Fruit fly (Drosophila melanogaster) whole organism, prepupa: Measurements from ENCODE around the gene eco.
A peak's percentile ranks its signal among the peaks of the same experiment; 100 is the strongest.

Experiments
- Blimp-1 ChIP-seq: fragments of 200-800 bp; sonication (Bioruptor generic); optimal IDR thresholded peaks from 3 replicates; lab custom pipeline; 2017; ENCODE audit warnings: missing biosample characterization, missing genetic modification characterization, mild to moderate bottlenecking, moderate library complexity, missing genetic modification reagents
- CG10669 ChIP-seq: fragments of 200-800 bp; sonication (Bioruptor generic); optimal IDR thresholded peaks from 3 replicates; lab custom pipeline; 2018; ENCODE audit warnings: missing biosample characterization, mild to moderate bottlenecking, missing genetic modification characterization, moderate library complexity
- CG11762 ChIP-seq: fragments of 200-800 bp; sonication (Bioruptor generic); optimal IDR thresholded peaks from 3 replicates; lab custom pipeline; 2016; ENCODE audit warnings: missing biosample characterization, missing genetic modification characterization; ENCODE audit not compliant: insufficient read depth
- CG11902 ChIP-seq: fragments of 200-800 bp; sonication (Bioruptor generic); optimal IDR thresholded peaks from 3 replicates; lab custom pipeline; 2016; ENCODE audit warnings: missing biosample characterization, missing genetic modification characterization
- CG15336 ChIP-seq: fragments of 200-800 bp; sonication (Bioruptor generic); IDR thresholded peaks from 2 replicates; pipeline ENCODE4 v1.3.6; 2022; ENCODE audit warnings: missing biosample characterization, missing genetic modification characterization
- CG1621 ChIP-seq: fragments of 200-800 bp; sonication (Bioruptor generic); optimal IDR thresholded peaks from 3 replicates; lab custom pipeline; 2018; ENCODE audit warnings: missing biosample characterization, mild to moderate bottlenecking, missing genetic modification characterization
- CG16779 ChIP-seq: fragments of 200-800 bp; sonication (Bioruptor generic); optimal IDR thresholded peaks from 3 replicates; lab custom pipeline; 2017; ENCODE audit warnings: missing biosample characterization, mild to moderate bottlenecking, missing genetic modification characterization
- CG3032 ChIP-seq: fragments of 200-800 bp; optimal IDR thresholded peaks from 2 replicates; lab custom pipeline; 2019; ENCODE audit warnings: missing biosample characterization, mild to moderate bottlenecking, missing genetic modification characterization, moderate library complexity
- CG31627 ChIP-seq: fragments of 200-800 bp; sonication (Bioruptor generic); optimal IDR thresholded peaks from 3 replicates; lab custom pipeline; 2016; ENCODE audit warnings: missing biosample characterization, missing genetic modification characterization
- CG32006 ChIP-seq: fragments of 200-800 bp; sonication (Bioruptor generic); optimal IDR thresholded peaks from 3 replicates; lab custom pipeline; 2017; ENCODE audit warnings: missing biosample characterization, mild to moderate bottlenecking, missing genetic modification characterization
- CG34406 ChIP-seq: fragments of 200-800 bp; sonication (Bioruptor generic); optimal IDR thresholded peaks from 3 replicates; lab custom pipeline; 2016; ENCODE audit warnings: missing biosample characterization, missing genetic modification characterization
- CG3919 ChIP-seq: fragments of 200-800 bp; sonication (Bioruptor generic); optimal IDR thresholded peaks from 3 replicates; lab custom pipeline; 2016; ENCODE audit warnings: missing biosample characterization, missing genetic modification characterization
- CG6163 ChIP-seq: fragments of 200-800 bp; sonication (Bioruptor generic); IDR thresholded peaks from 3 replicates; pipeline ENCODE4 v1.3.6; 2022; ENCODE audit warnings: missing biosample characterization, missing genetic modification characterization
- CG6276 ChIP-seq: fragments of 200-800 bp; sonication (Bioruptor generic); optimal IDR thresholded peaks from 2 replicates; lab custom pipeline; 2017; ENCODE audit warnings: missing biosample characterization, mild to moderate bottlenecking, missing genetic modification characterization
- CG6792 ChIP-seq: fragments of 200-800 bp; sonication (Bioruptor generic); optimal IDR thresholded peaks from 3 replicates; lab custom pipeline; 2016; ENCODE audit warnings: missing biosample characterization, missing genetic modification characterization
- CG6808 ChIP-seq: fragments of 200-800 bp; sonication (Bioruptor generic); optimal IDR thresholded peaks from 3 replicates; lab custom pipeline; 2017; ENCODE audit warnings: missing biosample characterization, missing genetic modification characterization, mild to moderate bottlenecking, moderate library complexity, missing genetic modification reagents
- CG6854 ChIP-seq: fragments of 200-800 bp; sonication (Bioruptor generic); optimal IDR thresholded peaks from 2 replicates; lab custom pipeline; 2017; ENCODE audit warnings: missing biosample characterization, mild to moderate bottlenecking, missing genetic modification characterization
- CG7368 ChIP-seq: fragments of 200-800 bp; sonication (Bioruptor generic); optimal IDR thresholded peaks from 3 replicates; lab custom pipeline; 2016; ENCODE audit warnings: missing biosample characterization, missing genetic modification characterization
- CG8119 ChIP-seq: fragments of 200-800 bp; sonication (Bioruptor generic); IDR thresholded peaks from 3 replicates; pipeline ENCODE4 v1.3.6; 2022; ENCODE audit warnings: missing biosample characterization, missing genetic modification characterization
- CG8319 ChIP-seq: fragments of 200-800 bp; sonication (Bioruptor generic); optimal IDR thresholded peaks from 3 replicates; lab custom pipeline; 2016; ENCODE audit warnings: missing biosample characterization, missing genetic modification characterization
- CG8632 ChIP-seq: fragments of 200-800 bp; sonication (Bioruptor generic); optimal IDR thresholded peaks from 3 replicates; lab custom pipeline; 2016; ENCODE audit warnings: missing biosample characterization, missing genetic modification characterization
- CG9139 ChIP-seq: fragments of 200-800 bp; sonication (Bioruptor generic); optimal IDR thresholded peaks from 3 replicates; lab custom pipeline; 2017; ENCODE audit warnings: missing biosample characterization, mild to moderate bottlenecking, missing genetic modification characterization
- Eip75B ChIP-seq: fragments of 200-800 bp; sonication (Bioruptor generic); optimal IDR thresholded peaks from 3 replicates; lab custom pipeline; 2016; ENCODE audit warnings: missing biosample characterization, missing genetic modification characterization
- Eip78C ChIP-seq: fragments of 200-800 bp; sonication (Bioruptor generic); peaks from one replicate; lab custom pipeline; 2016; ENCODE audit warnings: missing biosample characterization, missing genetic modification characterization
- Eip93F ChIP-seq: fragments of 200-800 bp; sonication (Bioruptor generic); optimal IDR thresholded peaks from 2 replicates; lab custom pipeline; 2016; ENCODE audit warnings: missing biosample characterization, mild to moderate bottlenecking, missing genetic modification characterization
- Ets21C ChIP-seq: fragments of 200-800 bp; sonication (Bioruptor generic); optimal IDR thresholded peaks from 3 replicates; lab custom pipeline; 2016; ENCODE audit warnings: missing biosample characterization, missing genetic modification characterization
- Ets96B ChIP-seq: fragments of 200-800 bp; optimal IDR thresholded peaks from 2 replicates; lab custom pipeline; 2019; ENCODE audit warnings: missing biosample characterization, mild to moderate bottlenecking, missing genetic modification characterization, moderate library complexity
- Gug ChIP-seq: fragments of 200-800 bp; sonication (Bioruptor generic); IDR thresholded peaks from 2 replicates; pipeline ENCODE4 v1.3.6; 2022; ENCODE audit warnings: missing biosample characterization, missing genetic modification characterization
- Hr38 ChIP-seq: sonication (Bioruptor generic); optimal IDR thresholded peaks from 2 replicates; lab custom pipeline; 2016; ENCODE audit warnings: missing biosample characterization, missing genetic modification characterization
- Lpt ChIP-seq: fragments of 200-800 bp; sonication (Bioruptor generic); optimal IDR thresholded peaks from 3 replicates; lab custom pipeline; 2016; ENCODE audit warnings: missing biosample characterization, missing genetic modification characterization
- Sox14 ChIP-seq: fragments of 200-800 bp; sonication (Bioruptor generic); optimal IDR thresholded peaks from 3 replicates; lab custom pipeline; 2016; ENCODE audit warnings: missing biosample characterization, missing genetic modification characterization
- achi ChIP-seq: fragments of 200-800 bp; sonication (Bioruptor generic); optimal IDR thresholded peaks from 3 replicates; lab custom pipeline; 2016; ENCODE audit warnings: missing biosample characterization, missing genetic modification characterization
- cyc ChIP-seq: fragments of 200-800 bp; sonication (Bioruptor generic); optimal IDR thresholded peaks from 3 replicates; lab custom pipeline; 2016; ENCODE audit warnings: missing biosample characterization, missing genetic modification characterization
- dsx ChIP-seq: fragments of 200-800 bp; optimal IDR thresholded peaks from 3 replicates; lab custom pipeline; 2019; ENCODE audit warnings: missing biosample characterization, mild to moderate bottlenecking, missing genetic modification characterization, moderate library complexity; ENCODE audit not compliant: poor library complexity, severe bottlenecking
- eg ChIP-seq: fragments of 200-800 bp; sonication (Bioruptor generic); IDR thresholded peaks from 3 replicates; pipeline ENCODE4 v1.3.6; 2022; ENCODE audit warnings: missing biosample characterization, missing genetic modification characterization
- esn ChIP-seq: fragments of 200-800 bp; sonication (Bioruptor generic); optimal IDR thresholded peaks from 2 replicates; lab custom pipeline; 2016; ENCODE audit warnings: missing biosample characterization, mild to moderate bottlenecking, missing genetic modification characterization, moderate library complexity
- fd85E ChIP-seq: fragments of 200-800 bp; sonication (Bioruptor generic); optimal IDR thresholded peaks from 3 replicates; lab custom pipeline; 2016; ENCODE audit warnings: missing biosample characterization, missing genetic modification characterization
- fkh ChIP-seq: fragments of 200-800 bp; sonication (Bioruptor generic); optimal IDR thresholded peaks from 3 replicates; lab custom pipeline; 2017; ENCODE audit warnings: missing biosample characterization, mild to moderate bottlenecking, missing genetic modification characterization, moderate library complexity
- net ChIP-seq: fragments of 200-800 bp; sonication (Bioruptor generic); optimal IDR thresholded peaks from 3 replicates; lab custom pipeline; 2016; ENCODE audit warnings: missing biosample characterization, missing genetic modification characterization
- salr ChIP-seq, 2 experiments: fragments of 200-800 bp; sonication (Bioruptor generic); optimal IDR thresholded peaks; 3 replicates each; lab custom pipeline; 2016 to 2018; ENCODE audit warnings: missing biosample characterization in 2 of 2, missing genetic modification characterization in 2 of 2, mild to moderate bottlenecking in 1 of 2
- spab ChIP-seq: fragments of 200-800 bp; sonication (Bioruptor generic); optimal IDR thresholded peaks from 2 replicates; lab custom pipeline; 2017; ENCODE audit warnings: missing biosample characterization, mild to moderate bottlenecking, missing genetic modification characterization, missing genetic modification reagents
- ss ChIP-seq, 2 experiments: fragments of 200-800 bp; sonication (Bioruptor generic); optimal IDR thresholded peaks; 2 replicates in 1 of 2; 3 replicates in 1 of 2; lab custom pipeline; 2017 to 2018; ENCODE audit warnings: mild to moderate bottlenecking in 2 of 2, missing biosample characterization in 2 of 2, missing genetic modification characterization in 2 of 2, moderate library complexity in 1 of 2
- topi ChIP-seq: fragments of 200-800 bp; sonication (Bioruptor generic); optimal IDR thresholded peaks from 3 replicates; lab custom pipeline; 2016; ENCODE audit warnings: missing biosample characterization, missing genetic modification characterization
- vri ChIP-seq: fragments of 200-800 bp; sonication (Bioruptor generic); optimal IDR thresholded peaks from 3 replicates; lab custom pipeline; 2016; ENCODE audit warnings: missing biosample characterization, mild to moderate bottlenecking, missing genetic modification characterization

eco gene

dm6 chr3L:7347984-7348631 lies 9.0 kb upstream of the eco start, which contains the start of the genes Srp19 and qm (continued):
- peak; percentile 15 for TF ChIP-seq CG32006 (GFP tag; lab: Kevin White, UChicago)
- TF ChIP-seq CG15336: no peak
- TF ChIP-seq ss (GFP tag; optimal IDR thresholded peaks at IDR 0.05; lab: Kevin White, UChicago): peak; percentile 67 to 90
- TF ChIP-seq CG6276 (GFP tag; lab: Kevin White, UChicago): no peak
- peak; percentile 23 for TF ChIP-seq cyc (GFP tag; lab: Kevin White, UChicago)
- TF ChIP-seq CG16779 (tag; lab: Kevin White, UChicago): no peak
- TF ChIP-seq Sox14: peak; percentile 41
- peak; percentile 33 for TF ChIP-seq CG9139
- no peak for TF ChIP-seq CG34406
- TF ChIP-seq CG6808 (GFP tag; lab: Kevin White, UChicago): no peak

dm6 chr3L:7346951-7347350 lies 7.8 kb upstream of the eco start, which contains the start of gene CG14834:
Gene CG14834 (minus strand): TSS chr3L:7347123.
- no peak for TF ChIP-seq fkh (GFP tag; lab: Kevin White, UChicago)
- no peak for TF ChIP-seq CG15336

dm6 chr3L:7344965-7345427 lies 5.9 kb upstream of the eco start, which contains the start of gene Cln7:
Gene Cln7 (minus strand): TSS chr3L:7345183.
- TF ChIP-seq Eip93F (GFP tag; lab: Kevin White, UChicago) (peak; percentile 78), CG8119 (GFP tag; lab: Robert Waterston, UW) (no peak; the same call in 1 of the 3 replicates), CG16779 (tag; lab: Kevin White, UChicago) (peak; percentile 69), CG15336 (peak; percentile 63), cyc (GFP tag; lab: Kevin White, UChicago) (no peak), CG6854 (GFP tag; lab: Kevin White, UChicago) (peak; percentile 85), CG8632 (GFP tag; lab: Kevin White, UChicago) (peak; percentile 39), CG3032 (tag; lab: Kevin White, UChicago) (peak; percentile 3), esn (GFP tag; lab: Kevin White, UChicago) (peak; percentile 71), Hr38 (GFP tag; lab: Kevin White, UChicago) (no peak), CG31627 (no peak), Ets96B (tag; lab: Kevin White, UChicago) (peak; percentile 36), CG10669 (GFP tag; lab: Kevin White, UChicago) (peak; percentile 3), CG1621 (tag; lab: Kevin White, UChicago) (peak; percentile 26), CG6808 (GFP tag; lab: Kevin White, UChicago) (peak; percentile 40), dsx (GFP tag; lab: Kevin White, UChicago) (peak; percentile 69), CG3919 (GFP tag; lab: Kevin White, UChicago) (peak; percentile 47), Blimp-1 (GFP tag; lab: Kevin White, UChicago) (peak; percentile 2), CG32006 (GFP tag; lab: Kevin White, UChicago) (no peak), eg (GFP tag; lab: Robert Waterston, UW) (peak; percentile 77; the same call in 2 of the 3 replicates), CG6792 (peak; percentile 25), CG11762 (GFP tag; lab: Kevin White, UChicago) (no peak), Eip75B (GFP tag; lab: Kevin White, UChicago) (peak; percentile 65), CG7368 (GFP tag; lab: Kevin White, UChicago) (peak; percentile 30), salr (GFP tag; optimal IDR thresholded peaks at IDR 0.05; lab: Kevin White, UChicago) (no peak), CG11902 (GFP tag; lab: Kevin White, UChicago) (no peak), achi (no peak), Lpt (GFP tag; lab: Kevin White, UChicago) (peak; percentile 59), vri (peak; percentile 70), Gug (GFP tag; lab: Robert Waterston, UW) (no peak), ss (GFP tag; optimal IDR thresholded peaks at IDR 0.05; lab: Kevin White, UChicago) (peak; percentile 69 to 72), CG9139 (peak; percentile 73), Eip78C (GFP tag; lab: Kevin White, UChicago) (peak; percentile 83), spab (GFP tag; lab: Kevin White, UChicago) (peak; percentile 5), Ets21C (GFP tag; lab: Kevin White, UChicago) (no peak), CG8319 (GFP tag; lab: Kevin White, UChicago) (no peak), topi (GFP tag; lab: Kevin White, UChicago) (peak; percentile 56), CG6163 (peak; percentile 90), CG6276 (GFP tag; lab: Kevin White, UChicago) (peak; percentile 26), net (GFP tag; lab: Kevin White, UChicago) (peak; percentile 62), fkh (GFP tag; lab: Kevin White, UChicago) (peak; percentile 32), CG34406 (peak; percentile 54), Sox14 (peak; percentile 88), fd85E (peak; percentile 79)
